Fruit fly (Drosophila melanogaster): Measurements from ENCODE around the gene ppk18.

The ppk18 gene

DNA sequence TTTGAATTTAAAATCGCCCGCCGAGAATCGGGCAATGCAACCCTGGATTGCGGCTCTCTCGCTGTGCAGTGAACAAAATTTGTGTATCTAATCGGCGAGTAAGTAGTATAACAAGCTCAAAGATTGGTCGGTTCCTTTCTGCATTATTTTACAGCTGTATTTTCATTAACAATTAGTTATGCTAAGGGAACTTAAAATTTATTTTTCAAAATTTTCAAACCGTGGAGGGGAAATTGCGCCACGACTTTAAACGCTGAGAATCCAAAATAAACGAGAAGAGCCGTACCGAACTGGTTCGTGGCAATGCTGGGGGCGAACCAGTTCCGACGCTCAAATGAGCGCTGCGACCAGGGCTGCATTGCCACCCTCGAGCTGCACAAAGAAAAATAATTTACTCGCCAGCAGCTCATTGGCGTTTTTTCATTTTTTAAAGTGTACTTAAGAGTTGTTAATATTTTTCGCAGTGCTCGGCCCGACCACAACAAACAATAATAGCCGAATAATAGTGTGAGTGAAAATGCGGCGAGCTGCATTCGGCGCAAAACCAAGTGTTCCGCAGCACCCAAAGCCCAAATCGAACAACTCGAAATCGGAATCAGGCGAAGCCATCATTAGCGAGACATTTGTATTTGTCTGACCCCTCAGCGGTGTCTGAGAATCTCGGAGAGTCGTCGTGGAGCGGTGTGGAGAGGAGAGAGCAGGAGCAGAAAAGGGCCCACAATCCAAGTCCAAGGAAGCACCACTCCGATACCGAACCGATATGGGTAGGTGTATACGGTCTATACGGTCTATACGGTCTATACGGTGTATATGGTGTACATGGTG is 12.6 kb downstream of the ppk18 start, which contains the start of gene zf30C (continued):
- TF ChIP-seq Dad (GFP tag; optimal IDR thresholded peaks at IDR 0.05) (peak; percentile 81), bigmax (GFP tag; optimal IDR thresholded peaks at IDR 0.05) (peak; percentile 30), dati (GFP tag; IDR thresholded peaks at IDR 0.05) (peak; percentile 55; the same call in 1 of the 2 replicates), CG10565 (GFP tag; optimal IDR thresholded peaks at IDR 0.05) (no peak), CG12769 (tag; optimal IDR thresholded peaks at IDR 0.05) (peak; percentile 81), CG8765 (GFP tag; IDR thresholded peaks at IDR 0.05) (peak; percentile 64; the same call in 1 of the 2 replicates), CG32767 (GFP tag; IDR thresholded peaks at IDR 0.05) (no peak; the same call in none of the 2 replicates), Taf1 (GFP tag; IDR thresholded peaks at IDR 0.05) (peak; percentile 64), ind (GFP tag; optimal IDR thresholded peaks at IDR 0.05) (peak; percentile 93), CG12942 (GFP tag; optimal IDR thresholded peaks at IDR 0.05) (peak; percentile 70), CG16815 (GFP tag; optimal IDR thresholded peaks at IDR 0.05) (peak; percentile 76), yki (optimal IDR thresholded peaks at IDR 0.05) (no peak), amos (GFP tag; IDR thresholded peaks at IDR 0.05; ENCODE audit: partially characterized antibody) (peak; percentile 68), gt (GFP tag; IDR thresholded peaks at IDR 0.05) (peak; percentile 47; the same call in 1 of the 2 replicates), CG18476 (GFP tag; optimal IDR thresholded peaks at IDR 0.05) (peak; percentile 47), lmd (GFP tag; IDR thresholded peaks at IDR 0.05) (peak; percentile 83), peb (GFP tag; IDR thresholded peaks at IDR 0.05) (peak; percentile 52; the same call in 1 of the 2 replicates), Hand (GFP tag; optimal IDR thresholded peaks at IDR 0.05) (peak; percentile 32), CG6683 (GFP tag; optimal IDR thresholded peaks at IDR 0.05) (peak; percentile 51), CG3407 (GFP tag; optimal IDR thresholded peaks at IDR 0.05) (peak; percentile 31), CG7556 (GFP tag; optimal IDR thresholded peaks at IDR 0.05) (peak; percentile 71), Aef1 (GFP tag; IDR thresholded peaks at IDR 0.05) (peak; percentile 87), Dbx (GFP tag; IDR thresholded peaks at IDR 0.05) (peak; percentile 89), Lpt (GFP tag; optimal IDR thresholded peaks at IDR 0.05) (no peak), NC2β (GFP tag; optimal IDR thresholded peaks at IDR 0.05) (peak; percentile 87), CG4282 (GFP tag; optimal IDR thresholded peaks at IDR 0.05) (peak; percentile 83), HmgD (GFP tag; optimal IDR thresholded peaks at IDR 0.05) (peak; percentile 90), CG3838 (GFP tag; optimal IDR thresholded peaks at IDR 0.05) (peak; percentile 55), sqz (GFP tag; optimal IDR thresholded peaks at IDR 0.05) (no peak), CG3065 (GFP tag; optimal IDR thresholded peaks at IDR 0.05) (peak; percentile 55), Med (GFP tag) (peak; percentile 99), ERR (GFP tag; optimal IDR thresholded peaks at IDR 0.05) (peak; percentile 79), Trl (optimal IDR thresholded peaks at IDR 0.05) (peak; percentile 43 to 49), Trl (GFP tag; optimal IDR thresholded peaks at IDR 0.05) (peak; percentile 95), CG11696 (GFP tag; IDR thresholded peaks at IDR 0.05) (peak; percentile 61; the same call in 1 of the 2 replicates), maf-S (GFP tag; optimal IDR thresholded peaks at IDR 0.05) (peak; percentile 88), E2f2 (GFP tag; IDR thresholded peaks at IDR 0.05) (peak; percentile 99), CG31365 (tag; optimal IDR thresholded peaks at IDR 0.05) (peak; percentile 15), Sry-δ (GFP tag; optimal IDR thresholded peaks at IDR 0.05) (peak; percentile 75), bowl (GFP tag; IDR thresholded peaks at IDR 0.05) (peak; percentile 39; the same call in 1 of the 2 replicates), CG17385 (GFP tag; optimal IDR thresholded peaks at IDR 0.05) (peak; percentile 73), BtbVII (GFP tag; optimal IDR thresholded peaks at IDR 0.05) (peak; percentile 57), chn (GFP tag; optimal IDR thresholded peaks at IDR 0.05) (peak; percentile 95), chinmo (GFP tag; IDR thresholded peaks at IDR 0.05; ENCODE audit: partially characterized antibody) (0 out of 4 replicates have a peak, but pooled peaks have one; percentile 22), dmrt11E (tag; optimal IDR thresholded peaks at IDR 0.05) (peak; percentile 47), toy (GFP tag; IDR thresholded peaks at IDR 0.05) (0 out of 2 replicates have a peak, but pooled peaks have one; percentile 39), sens (GFP tag) (peak; percentile 97), CG9876 (GFP tag; optimal IDR thresholded peaks at IDR 0.05) (peak; percentile 85), CG7786 (GFP tag; optimal IDR thresholded peaks at IDR 0.05) (peak; percentile 95), Vsx1 (GFP tag; optimal IDR thresholded peaks at IDR 0.05) (peak; percentile 25)
